Worm (Caenorhabditis elegans): Measurements from ENCODE around the gene T19H5.4.

The T19H5.4 gene

DNA sequence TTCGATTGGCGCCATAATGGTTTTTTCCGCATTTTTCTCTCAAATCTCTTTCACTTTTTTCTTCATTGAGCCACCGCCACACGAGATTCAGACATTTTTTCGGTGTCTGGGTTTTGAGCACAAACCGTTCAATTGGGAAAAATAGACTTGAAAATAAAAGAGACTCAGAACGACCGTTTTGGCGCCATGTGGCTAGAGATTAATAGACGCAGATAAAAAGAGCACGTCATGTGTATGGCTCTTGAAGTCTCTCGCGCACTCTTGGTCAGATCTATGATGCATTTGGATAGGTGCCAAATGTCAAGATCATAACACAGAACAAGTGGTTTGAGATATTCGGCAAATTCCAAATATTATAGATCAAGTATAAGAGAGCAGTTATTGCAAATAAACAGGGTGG lies 5.8 kb downstream of the T19H5.4 start (continued):
- TF ChIP-seq vab-7 (GFP tag; IDR thresholded peaks at IDR 0.05) (no peak), pha-4 (GFP tag; IDR thresholded peaks at IDR 0.05) (no peak), pha-4 (tag; optimal IDR thresholded peaks at IDR 0.05) (no peak), aha-1 (tag) (peak; percentile 87), mxl-2 (GFP tag; conservative IDR thresholded peaks at IDR 0.05) (no peak)

DNA sequence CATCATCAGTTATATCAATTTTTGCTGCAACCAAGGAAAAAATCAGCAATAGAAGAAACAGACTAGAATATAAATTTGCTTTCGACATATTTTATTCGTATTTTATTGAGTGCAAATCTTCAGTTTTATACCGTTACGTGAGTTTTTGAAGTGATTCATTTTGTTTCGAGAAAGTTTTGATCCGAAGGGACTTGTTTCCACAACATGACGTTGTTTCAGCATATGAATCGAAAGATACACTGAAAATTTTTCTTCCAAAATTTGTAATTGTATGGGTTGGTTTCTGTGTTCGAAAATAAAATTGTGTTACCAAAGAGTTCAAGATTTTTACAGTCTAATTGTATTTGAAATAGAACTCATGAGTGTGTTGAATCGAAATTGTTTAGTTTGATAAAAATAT lies 7.2 kb downstream of the T19H5.4 start, which contains the start of gene T19H5.7:
Gene T19H5.7 (minus strand): TSS at position 101 of the 400 bp plus-strand sequence.
- TF ChIP-seq nhr-10 (tag; optimal IDR thresholded peaks at IDR 0.05): no peak

DNA sequence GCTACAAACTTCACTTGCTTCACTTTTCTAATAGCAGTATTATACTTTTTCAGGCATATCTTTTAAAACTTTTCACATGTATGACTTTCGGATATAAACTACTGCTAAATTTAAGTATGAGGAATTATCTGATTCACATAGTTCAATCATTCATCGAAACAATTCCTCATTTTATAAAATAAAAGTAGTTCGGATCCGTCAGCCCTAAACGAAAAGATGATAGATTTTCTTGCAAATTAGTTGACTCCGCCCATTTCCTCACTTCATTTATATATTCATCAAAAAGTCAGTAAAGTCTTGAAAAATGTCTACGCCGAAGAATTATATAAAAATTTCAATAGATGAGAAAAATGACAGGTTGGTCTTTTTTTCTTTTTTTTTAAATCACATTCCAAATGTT lies 9.6 kb downstream of the T19H5.4 start, which contains the start of gene chil-27:
Gene chil-27 (plus strand): TSS at position 301 of the 400 bp plus-strand sequence.
- TF ChIP-seq lin-39 (tag; optimal IDR thresholded peaks at IDR 0.05): no peak
- no peak for TF ChIP-seq Y5F2A.4 (GFP tag; optimal IDR thresholded peaks at IDR 0.05)
- TF ChIP-seq spr-3 (GFP tag; optimal IDR thresholded peaks at IDR 0.05): no peak
- no peak for TF ChIP-seq F10B5.3 (tag; optimal IDR thresholded peaks at IDR 0.05)
- no peak for TF ChIP-seq F44E2.7 (GFP tag; IDR thresholded peaks at IDR 0.05)

DNA sequence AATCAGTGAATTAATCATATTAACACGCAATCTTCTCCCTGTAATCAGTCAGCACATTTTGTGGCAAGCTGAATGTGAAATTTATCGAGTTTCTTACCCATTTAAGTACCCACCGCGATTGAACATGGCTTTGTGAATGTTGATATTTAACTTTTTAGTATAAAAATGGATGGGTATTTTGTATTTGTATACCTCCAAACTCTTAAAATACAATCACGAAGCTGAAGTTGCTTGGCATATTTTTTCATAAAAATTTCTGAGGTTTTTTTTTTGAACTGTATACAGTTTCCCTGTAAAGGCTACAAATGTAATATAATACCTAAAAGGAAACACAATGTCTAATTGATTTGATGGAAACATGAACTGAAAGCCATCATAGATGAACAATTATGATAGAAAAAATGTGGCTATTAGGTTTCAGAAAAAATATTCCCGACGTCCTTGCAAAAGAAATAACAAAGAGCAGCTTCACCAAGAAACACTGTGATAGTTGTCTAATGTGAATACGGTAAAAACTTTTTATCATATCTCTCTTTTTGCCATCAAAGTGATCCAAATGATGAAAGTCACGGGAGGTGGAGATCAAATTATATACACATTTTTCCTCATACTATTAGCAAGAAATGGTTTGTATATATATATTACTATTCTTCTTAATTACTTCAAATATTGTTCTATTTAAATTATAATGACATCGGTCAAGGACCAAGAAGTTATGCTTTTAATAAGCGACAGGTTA lies 12.7 kb downstream of the T19H5.4 start, which contains the start of the genes chil-25 and chil-26:
Gene chil-25 (minus strand): TSS at position 101 of the 739 bp plus-strand sequence.
Gene chil-26 (plus strand): TSS at position 689 of the 739 bp plus-strand sequence.
- TF ChIP-seq unc-62 (GFP tag; optimal IDR thresholded peaks at IDR 0.05 in 1 of 2) (peak in 1 of 2 experiments; percentile 82), unc-62 (tag; optimal IDR thresholded peaks at IDR 0.05) (no peak), F37D6.2 (tag; optimal IDR thresholded peaks at IDR 0.05) (no peak), ceh-44 (GFP tag; IDR thresholded peaks at IDR 0.05) (no peak)

DNA sequence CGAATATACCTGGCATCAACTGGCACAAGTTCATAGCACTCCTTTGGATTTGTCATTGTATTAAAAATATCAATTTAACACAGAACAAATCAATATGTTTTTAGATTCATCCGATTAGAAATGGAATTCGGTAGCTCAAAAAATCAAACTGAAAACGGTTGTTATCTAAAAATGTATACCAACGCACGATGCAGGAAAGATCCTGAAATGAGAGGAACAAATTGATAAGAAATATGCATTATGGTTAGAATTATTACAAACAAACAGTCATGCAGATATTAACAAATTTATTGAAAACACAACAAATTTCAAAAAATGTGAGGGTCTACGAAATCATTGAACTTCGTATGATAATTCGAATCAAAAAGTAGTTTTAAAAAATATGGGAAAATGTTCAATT lies 17.2 kb downstream of the T19H5.4 start, which contains the start of gene T19H5.6:
Gene T19H5.6 (minus strand): TSS at position 195 of the 400 bp plus-strand sequence.
- TF ChIP-seq zip-11 (GFP tag; IDR thresholded peaks at IDR 0.05): no peak
- no peak for TF ChIP-seq ama-1 (optimal IDR thresholded peaks at IDR 0.05)
- no peak for TF ChIP-seq F10B5.3 (tag; optimal IDR thresholded peaks at IDR 0.05)
- TF ChIP-seq egl-27 (tag; optimal IDR thresholded peaks at IDR 0.05): no peak
- no peak for TF ChIP-seq jun-1 (tag; optimal IDR thresholded peaks at IDR 0.05)
- TF ChIP-seq T26A8.4 (GFP tag; IDR thresholded peaks at IDR 0.05): no peak
- TF ChIP-seq F44E2.7 (GFP tag; IDR thresholded peaks at IDR 0.05): no peak
- no peak for TF ChIP-seq nhr-77 (tag; optimal IDR thresholded peaks at IDR 0.05)
- no peak for TF ChIP-seq daf-16 (GFP tag; optimal IDR thresholded peaks at IDR 0.05)
- peak; percentile 72 for TF ChIP-seq daf-16 (tag; optimal IDR thresholded peaks at IDR 0.05)
- peak; percentile 40 for TF ChIP-seq nhr-28 (tag; optimal IDR thresholded peaks at IDR 0.05)
- TF ChIP-seq nhr-102 (tag; optimal IDR thresholded peaks at IDR 0.05): no peak
- no peak for TF ChIP-seq daf-8 (GFP tag; IDR thresholded peaks at IDR 0.05)
- peak; percentile 88 for TF ChIP-seq pqm-1 (tag; optimal IDR thresholded peaks at IDR 0.05)
- TF ChIP-seq unc-39 (tag; optimal IDR thresholded peaks at IDR 0.05): no peak

DNA sequence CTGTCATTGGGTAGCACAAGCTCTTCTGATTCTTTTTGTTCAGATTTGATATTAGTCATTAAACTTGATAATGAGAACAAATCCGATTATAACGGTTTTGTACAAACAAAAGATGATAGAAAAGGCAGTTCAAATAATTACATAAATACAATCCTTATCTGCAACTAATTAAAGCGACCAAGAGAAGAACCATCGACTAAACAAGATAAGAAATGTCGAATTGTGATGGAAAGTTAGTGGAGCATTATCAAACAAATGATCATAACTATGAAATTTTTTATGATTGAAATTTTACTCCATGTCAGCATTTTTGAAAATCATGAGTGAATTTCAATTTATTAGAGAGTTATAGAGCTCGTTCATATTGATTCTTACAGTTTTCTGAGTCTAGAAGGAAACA lies 18.8 kb downstream of the T19H5.4 start, which contains the start of gene chil-23:
Gene chil-23 (minus strand): TSS at position 198 of the 400 bp plus-strand sequence.
- peak; percentile 87 for TF ChIP-seq nhr-77 (tag; optimal IDR thresholded peaks at IDR 0.05)
- TF ChIP-seq nhr-25 (tag; optimal IDR thresholded peaks at IDR 0.05; ENCODE audit: borderline replicate concordance, insufficient read depth): no peak
- 0 out of 2 replicates have a peak, but pooled peaks have one; percentile 44 for TF ChIP-seq lin-1 (GFP tag; IDR thresholded peaks at IDR 0.05)
- TF ChIP-seq gei-8 (GFP tag; optimal IDR thresholded peaks at IDR 0.05): no peak
- no peak for TF ChIP-seq attf-4 (tag; optimal IDR thresholded peaks at IDR 0.05)
- no peak for TF ChIP-seq zfp-2 (tag; optimal IDR thresholded peaks at IDR 0.05)
- TF ChIP-seq snpc-4 (tag; optimal IDR thresholded peaks at IDR 0.05): no peak
- peak; percentile 99 for TF ChIP-seq pqm-1 (tag; optimal IDR thresholded peaks at IDR 0.05)
- TF ChIP-seq nhr-28 (tag; optimal IDR thresholded peaks at IDR 0.05): peak; percentile 88
- TF ChIP-seq nhr-10 (tag; optimal IDR thresholded peaks at IDR 0.05): no peak
- peak; percentile 81 for TF ChIP-seq dve-1 (tag; optimal IDR thresholded peaks at IDR 0.05; ENCODE audit: insufficient read depth)
- no peak for TF ChIP-seq ceh-44 (GFP tag; IDR thresholded peaks at IDR 0.05)
- TF ChIP-seq T20F7.1 (GFP tag; optimal IDR thresholded peaks at IDR 0.05): peak; percentile 28
- no peak for TF ChIP-seq hmg-1.1 (GFP tag; IDR thresholded peaks at IDR 0.05)
- peak; percentile 89 for TF ChIP-seq dmd-6 (GFP tag; IDR thresholded peaks at IDR 0.05)
- TF ChIP-seq cey-2 (tag; optimal IDR thresholded peaks at IDR 0.05; ENCODE audit: borderline replicate concordance, insufficient read depth): no peak
- TF ChIP-seq F37D6.2 (tag; optimal IDR thresholded peaks at IDR 0.05): no peak
- TF ChIP-seq daf-16 (GFP tag; optimal IDR thresholded peaks at IDR 0.05): no peak
- peak; percentile 70 for TF ChIP-seq daf-16 (tag; optimal IDR thresholded peaks at IDR 0.05)

Data from whole organism, L4 larva.